Fruit fly (Drosophila melanogaster) whole organism, embryonic: ENCODE results near the gene CG31650.

Source experiments
- Ada2b ChIP-seq: fragments of 200-800 bp; sonication (Bioruptor generic); IDR thresholded peaks from 2 replicates; pipeline ENCODE4 v1.3.6; 2022; ENCODE audit warnings: missing biosample characterization, missing genetic modification characterization
- C15 ChIP-seq: fragments of 200-800 bp; sonication (Bioruptor generic); IDR thresholded peaks from 3 replicates; pipeline ENCODE4 v1.3.6; 2022; ENCODE audit warnings: missing biosample characterization, missing genetic modification characterization
- CG10321 ChIP-seq: fragments of 200-800 bp; sonication (Bioruptor generic); IDR thresholded peaks from 2 replicates; pipeline ENCODE4 v1.3.6; 2022; ENCODE audit warnings: missing biosample characterization, missing genetic modification characterization
- CG10654 ChIP-seq: fragments of 200-800 bp; sonication (Bioruptor generic); optimal IDR thresholded peaks from 2 replicates; lab custom pipeline; 2016; ENCODE audit warnings: missing biosample characterization, missing genetic modification characterization
- CG10959 ChIP-seq: fragments of 200-800 bp; sonication (Bioruptor generic); IDR thresholded peaks from 2 replicates; pipeline ENCODE4 v1.3.6; 2022; ENCODE audit warnings: missing biosample characterization, missing genetic modification characterization
- CG11723 ChIP-seq: fragments of 200-800 bp; sonication (Bioruptor generic); optimal IDR thresholded peaks from 2 replicates; lab custom pipeline; 2017; ENCODE audit warnings: missing biosample characterization, mild to moderate bottlenecking, missing genetic modification characterization
- CG15514 ChIP-seq: fragments of 200-800 bp; sonication (Bioruptor generic); optimal IDR thresholded peaks from 3 replicates; lab custom pipeline; 2017; ENCODE audit warnings: missing biosample characterization, missing genetic modification characterization, mild to moderate bottlenecking, moderate library complexity, missing genetic modification reagents
- CG1603 ChIP-seq: fragments of 200-800 bp; sonication (Bioruptor generic); optimal IDR thresholded peaks from 2 replicates; lab custom pipeline; 2019; ENCODE audit warnings: missing biosample characterization, mild to moderate bottlenecking, missing genetic modification characterization, moderate library complexity
- CG16779 ChIP-seq: fragments of 200-800 bp; sonication (Bioruptor generic); IDR thresholded peaks from 2 replicates; pipeline ENCODE4 v1.3.6; 2022; ENCODE audit warnings: missing biosample characterization, missing genetic modification characterization
- CG4617 ChIP-seq: fragments of 200-800 bp; sonication (Bioruptor generic); optimal IDR thresholded peaks from 3 replicates; lab custom pipeline; 2016; ENCODE audit warnings: missing biosample characterization, missing genetic modification characterization, borderline replicate concordance
- CG5245 ChIP-seq: fragments of 200-800 bp; sonication (Bioruptor generic); optimal IDR thresholded peaks from 3 replicates; lab custom pipeline; 2016; ENCODE audit warnings: missing biosample characterization, missing genetic modification characterization
- CG6791 ChIP-seq: fragments of 200-800 bp; sonication (Bioruptor generic); IDR thresholded peaks from 3 replicates; pipeline ENCODE4 v1.3.6; 2022; ENCODE audit warnings: missing biosample characterization, missing genetic modification characterization; ENCODE audit not compliant: partially characterized antibody
- CG7357 ChIP-seq: fragments of 200-800 bp; sonication (Bioruptor generic); IDR thresholded peaks from 3 replicates; pipeline ENCODE4 v1.3.6; 2022; ENCODE audit warnings: missing biosample characterization, missing genetic modification characterization
- CG7556 ChIP-seq: fragments of 200-800 bp; sonication (Bioruptor generic); optimal IDR thresholded peaks from 2 replicates; lab custom pipeline; 2017; ENCODE audit warnings: missing biosample characterization, mild to moderate bottlenecking, missing genetic modification characterization
- Chrac-16 ChIP-seq: fragments of 200-800 bp; sonication (Bioruptor generic); optimal IDR thresholded peaks from 3 replicates; lab custom pipeline; 2016; ENCODE audit warnings: missing biosample characterization, missing genetic modification characterization
- Eip74EF ChIP-seq, 2 experiments: fragments of 200-800 bp in 1 of 2; fragments of >200 bp in 1 of 2; sonication (Bioruptor generic) in 1 of 2; optimal IDR thresholded peaks; 2 replicates each; lab custom pipeline; 2017 to 2019; ENCODE audit warnings: missing biosample characterization in 2 of 2, missing genetic modification characterization in 2 of 2, mild to moderate bottlenecking in 1 of 2, moderate library complexity in 1 of 2
- HLHmδ ChIP-seq: fragments of 200-800 bp; sonication (Bioruptor generic); optimal IDR thresholded peaks from 2 replicates; lab custom pipeline; 2018; ENCODE audit warnings: missing biosample characterization, mild to moderate bottlenecking, missing genetic modification characterization, moderate library complexity
- HmgZ ChIP-seq: fragments of 200-800 bp; sonication (Bioruptor generic); optimal IDR thresholded peaks from 2 replicates; lab custom pipeline; 2018; ENCODE audit warnings: missing biosample characterization, mild to moderate bottlenecking, missing genetic modification characterization
- Hmx ChIP-seq: fragments of 200-800 bp; sonication (Bioruptor generic); optimal IDR thresholded peaks from 2 replicates; lab custom pipeline; 2016; ENCODE audit warnings: missing biosample characterization, missing genetic modification characterization
- Meics ChIP-seq: fragments of 200-800 bp; sonication (Bioruptor generic); optimal IDR thresholded peaks from 2 replicates; lab custom pipeline; 2017; ENCODE audit warnings: missing biosample characterization, mild to moderate bottlenecking, missing genetic modification characterization
- Ptx1 ChIP-seq: fragments of 200-800 bp; sonication (Bioruptor generic); IDR thresholded peaks from 2 replicates; pipeline ENCODE4 v1.3.6; 2022; ENCODE audit warnings: missing biosample characterization, missing genetic modification characterization
- Rfx ChIP-seq: fragments of 200-800 bp; sonication (Bioruptor generic); IDR thresholded peaks from 2 replicates; pipeline ENCODE4 v1.3.6; 2022; ENCODE audit warnings: missing biosample characterization, missing genetic modification characterization
- Scr ChIP-seq: fragments of 200-800 bp; sonication (Bioruptor generic); IDR thresholded peaks from 2 replicates; pipeline ENCODE4 v1.3.6; 2022; ENCODE audit warnings: missing biosample characterization, missing genetic modification characterization; ENCODE audit not compliant: partially characterized antibody
- Side ChIP-seq: fragments of 200-800 bp; sonication (Bioruptor generic); optimal IDR thresholded peaks from 2 replicates; lab custom pipeline; 2016; ENCODE audit warnings: missing biosample characterization, missing genetic modification characterization
- Sox100B ChIP-seq: fragments of 200-800 bp; sonication (Bioruptor generic); optimal IDR thresholded peaks from 3 replicates; lab custom pipeline; 2018; ENCODE audit warnings: missing biosample characterization, mild to moderate bottlenecking, missing genetic modification characterization
- Spps ChIP-seq: fragments of 200-800 bp; sonication (Bioruptor generic); optimal IDR thresholded peaks from 2 replicates; lab custom pipeline; 2018; ENCODE audit warnings: missing biosample characterization, mild to moderate bottlenecking, missing genetic modification characterization
- Trl ChIP-seq, 3 experiments: fragments of >200 bp in 2 of 3; fragments of 200-800 bp in 1 of 3; sonication (Bioruptor generic) in 1 of 3; optimal IDR thresholded peaks; 2 replicates in 1 of 3; 3 replicates in 2 of 3; lab custom pipeline; 2016 to 2017; ENCODE audit warnings: missing biosample characterization in 1 of 3, missing genetic modification characterization in 1 of 3
- YL-1 ChIP-seq: fragments of 200-800 bp; sonication (Bioruptor generic); optimal IDR thresholded peaks from 3 replicates; lab custom pipeline; 2017; ENCODE audit warnings: missing biosample characterization, mild to moderate bottlenecking, missing genetic modification characterization
- amos ChIP-seq: fragments of 200-800 bp; sonication (Bioruptor generic); IDR thresholded peaks from 2 replicates; pipeline ENCODE4 v1.3.6; 2022; ENCODE audit warnings: missing biosample characterization, missing genetic modification characterization; ENCODE audit not compliant: partially characterized antibody
- caup ChIP-seq: fragments of 200-800 bp; sonication (Bioruptor generic); optimal IDR thresholded peaks from 3 replicates; lab custom pipeline; 2017; ENCODE audit warnings: missing biosample characterization, mild to moderate bottlenecking, missing genetic modification characterization, moderate library complexity; ENCODE audit not compliant: severe bottlenecking
- cwo ChIP-seq: fragments of 200-800 bp; sonication (Bioruptor generic); optimal IDR thresholded peaks from 3 replicates; lab custom pipeline; 2017; ENCODE audit warnings: missing biosample characterization, missing genetic modification characterization, mild to moderate bottlenecking, moderate library complexity, missing genetic modification reagents
- dpn ChIP-seq, 2 experiments: fragments of 200-800 bp; sonication (Bioruptor generic); optimal IDR thresholded peaks; 3 replicates each; lab custom pipeline; 2016; ENCODE audit warnings: missing biosample characterization in 2 of 2, missing genetic modification characterization in 2 of 2
- gro ChIP-seq: fragments of 200-800 bp; sonication (Bioruptor generic); optimal IDR thresholded peaks from 2 replicates; lab custom pipeline; 2016; ENCODE audit warnings: missing biosample characterization, missing genetic modification characterization
- inv ChIP-seq: fragments of 200-800 bp; sonication (Bioruptor generic); IDR thresholded peaks from 2 replicates; pipeline ENCODE4 v1.3.6; 2022; ENCODE audit warnings: missing biosample characterization, missing genetic modification characterization; ENCODE audit not compliant: partially characterized antibody
- kay ChIP-seq: fragments of 200-800 bp; sonication (Bioruptor generic); optimal IDR thresholded peaks from 2 replicates; lab custom pipeline; 2016; ENCODE audit warnings: missing biosample characterization, missing genetic modification characterization
- knrl ChIP-seq: fragments of 200-800 bp; sonication (Bioruptor generic); IDR thresholded peaks from 3 replicates; pipeline ENCODE4 v1.3.6; 2022; ENCODE audit warnings: missing biosample characterization, missing genetic modification characterization; ENCODE audit not compliant: partially characterized antibody
- lola ChIP-seq, 3 experiments: fragments of >200 bp in 2 of 3; fragments of 200-800 bp in 1 of 3; sonication (Bioruptor generic) in 1 of 3; optimal IDR thresholded peaks; 2 replicates each; lab custom pipeline; 2017 to 2019; ENCODE audit warnings: missing biosample characterization in 3 of 3, missing genetic modification characterization in 3 of 3, mild to moderate bottlenecking in 1 of 3, moderate library complexity in 1 of 3
- luna ChIP-seq: fragments of 200-800 bp; sonication (Bioruptor generic); optimal IDR thresholded peaks from 2 replicates; lab custom pipeline; 2016; ENCODE audit warnings: missing biosample characterization, missing genetic modification characterization
- mam ChIP-seq: fragments of 200-800 bp; sonication (Bioruptor generic); optimal IDR thresholded peaks from 3 replicates; lab custom pipeline; 2016; ENCODE audit warnings: missing biosample characterization, missing genetic modification characterization
- nerfin-1 ChIP-seq: fragments of 200-800 bp; sonication (Bioruptor generic); optimal IDR thresholded peaks from 3 replicates; lab custom pipeline; 2019; ENCODE audit warnings: missing biosample characterization, mild to moderate bottlenecking, missing genetic modification characterization, moderate library complexity
- pfk ChIP-seq: fragments of 200-800 bp; sonication (Bioruptor generic); optimal IDR thresholded peaks from 2 replicates; lab custom pipeline; 2018; ENCODE audit warnings: missing biosample characterization, mild to moderate bottlenecking, missing genetic modification characterization, moderate library complexity
- ranshi ChIP-seq: fragments of 200-800 bp; sonication (Bioruptor generic); IDR thresholded peaks from 2 replicates; pipeline ENCODE4 v1.3.6; 2022; ENCODE audit warnings: missing biosample characterization, missing genetic modification characterization
- sim ChIP-seq: fragments of 200-800 bp; sonication (Bioruptor generic); IDR thresholded peaks from 2 replicates; pipeline ENCODE4 v1.3.6; 2022; ENCODE audit warnings: missing biosample characterization, missing genetic modification characterization
- slbo ChIP-seq: fragments of 200-800 bp; sonication (Bioruptor generic); IDR thresholded peaks from 2 replicates; pipeline ENCODE4 v1.3.6; 2022; ENCODE audit warnings: missing biosample characterization, missing genetic modification characterization
- ssp ChIP-seq: fragments of 200-800 bp; sonication (Bioruptor generic); IDR thresholded peaks from 2 replicates; pipeline ENCODE4 v1.3.6; 2022; ENCODE audit warnings: missing biosample characterization, missing genetic modification characterization
- tap ChIP-seq: fragments of 200-800 bp; optimal IDR thresholded peaks from 3 replicates; lab custom pipeline; 2019; ENCODE audit warnings: missing biosample characterization, mild to moderate bottlenecking, missing genetic modification characterization, moderate library complexity
- trem ChIP-seq: fragments of 200-800 bp; optimal IDR thresholded peaks from 3 replicates; lab custom pipeline; 2019; ENCODE audit warnings: missing biosample characterization, mild to moderate bottlenecking, missing genetic modification characterization, moderate library complexity
- vfl ChIP-seq: fragments of 200-800 bp; sonication (Bioruptor generic); optimal IDR thresholded peaks from 2 replicates; lab custom pipeline; 2016; ENCODE audit warnings: missing biosample characterization, missing genetic modification characterization

The CG31650 gene

dm6 chr2L:4999389-5000032 lies 45.0 kb downstream of the CG31650 start (continued):
- TF ChIP-seq CG11723 (GFP tag; lab: Kevin White, UChicago), result peak; percentile 39
- TF ChIP-seq Ada2b (GFP tag; lab: Robert Waterston, UW), result peak; percentile 76
- TF ChIP-seq HmgZ (tag; lab: Kevin White, UChicago), result peak; percentile 38
- TF ChIP-seq CG10959 (GFP tag; lab: Robert Waterston, UW), result peak; percentile 67
- peak; percentile 51 for TF ChIP-seq CG5245 (GFP tag; lab: Kevin White, UChicago)
- TF ChIP-seq ranshi (GFP tag; lab: Robert Waterston, UW), result peak; percentile 70; the same call in 1 of the 2 replicates
- TF ChIP-seq Side (GFP tag; lab: Kevin White, UChicago), result peak; percentile 52
- peak in 1 of 3 experiments; percentile 47 for TF ChIP-seq lola (GFP tag; optimal IDR thresholded peaks at IDR 0.05; lab: Kevin White, UChicago)
- peak; percentile 55; the same call in 1 of the 3 replicates for TF ChIP-seq CG7357 (GFP tag; lab: Robert Waterston, UW)
- TF ChIP-seq tap (tag; lab: Kevin White, UChicago), result peak; percentile 69
- no peak for TF ChIP-seq inv (GFP tag; lab: Robert Waterston, UW)
- TF ChIP-seq amos, result no peak
- TF ChIP-seq gro (GFP tag; lab: Kevin White, UChicago), result peak; percentile 21
- TF ChIP-seq Spps, result no peak
- TF ChIP-seq Ptx1 (GFP tag; lab: Robert Waterston, UW), result peak; percentile 76
- TF ChIP-seq vfl (GFP tag; lab: Kevin White, UChicago), result peak; percentile 19
- peak; percentile 27 for TF ChIP-seq CG7556 (GFP tag; lab: Kevin White, UChicago)
- TF ChIP-seq cwo, result peak; percentile 41
- TF ChIP-seq ssp, result peak; percentile 44; the same call in 1 of the 2 replicates
- TF ChIP-seq trem (tag; lab: Kevin White, UChicago), result peak; percentile 24
- peak; percentile 67 to 75 for TF ChIP-seq dpn (GFP tag; optimal IDR thresholded peaks at IDR 0.05; lab: Kevin White, UChicago)
- TF ChIP-seq Hmx, result peak; percentile 26
- 0 out of 2 replicates have a peak, but pooled peaks have one; percentile 41 for TF ChIP-seq sim (GFP tag; lab: Robert Waterston, UW)
- no peak for TF ChIP-seq Trl (optimal IDR thresholded peaks at IDR 0.05; lab: Kevin White, UChicago)
- peak; percentile 72 for TF ChIP-seq Trl (GFP tag; optimal IDR thresholded peaks at IDR 0.05; lab: Kevin White, UChicago)
- peak; percentile 64 for TF ChIP-seq mam
- TF ChIP-seq luna (GFP tag; lab: Kevin White, UChicago), result peak; percentile 46
- TF ChIP-seq Rfx (GFP tag; lab: Robert Waterston, UW), result peak; percentile 86
- TF ChIP-seq C15 (GFP tag; lab: Robert Waterston, UW), result 0 out of 3 replicates have a peak, but pooled peaks have one; percentile 34
- peak; percentile 25 for TF ChIP-seq CG15514 (GFP tag; lab: Kevin White, UChicago)
- no peak for TF ChIP-seq YL-1 (GFP tag; lab: Kevin White, UChicago)
- no peak for TF ChIP-seq kay (GFP tag; lab: Kevin White, UChicago)
- no peak for TF ChIP-seq CG6791 (GFP tag; lab: Robert Waterston, UW)
- no peak for TF ChIP-seq Scr (GFP tag; lab: Robert Waterston, UW)
- TF ChIP-seq CG10321, result no peak
- TF ChIP-seq nerfin-1 (tag; lab: Kevin White, UChicago), result peak; percentile 4
- peak; percentile 85 for TF ChIP-seq slbo (GFP tag; lab: Robert Waterston, UW)
- no peak for TF ChIP-seq Eip74EF (GFP tag; optimal IDR thresholded peaks at IDR 0.05; lab: Kevin White, UChicago)
- TF ChIP-seq CG16779, result 0 out of 2 replicates have a peak, but pooled peaks have one; percentile 63
- peak; percentile 41 for TF ChIP-seq caup (GFP tag; lab: Kevin White, UChicago)
- peak; percentile 30 for TF ChIP-seq Sox100B (GFP tag; lab: Kevin White, UChicago)
- no peak for TF ChIP-seq HLHmδ (GFP tag; lab: Kevin White, UChicago)
- TF ChIP-seq CG1603 (tag; lab: Kevin White, UChicago), result peak; percentile 75
- TF ChIP-seq pfk (GFP tag; lab: Kevin White, UChicago), result no peak
- TF ChIP-seq knrl (GFP tag; lab: Robert Waterston, UW), result no peak
- TF ChIP-seq CG10654 (GFP tag; lab: Kevin White, UChicago), result peak; percentile 21
- peak; percentile 61 for TF ChIP-seq Meics (GFP tag; lab: Kevin White, UChicago)
- TF ChIP-seq CG4617, result peak; percentile 10
- peak; percentile 74 for TF ChIP-seq Chrac-16 (GFP tag; lab: Kevin White, UChicago)
